Worm (Caenorhabditis elegans) whole organism, mixed stage, embryonic: Measurements from ENCODE around the gene pitr-5.

Source experiments
- ham-2 ChIP-seq: fragments of 200-800 bp; sonication (Bioruptor generic); optimal IDR thresholded peaks from 2 replicates; lab custom pipeline; 2018; ENCODE audit warnings: mild to moderate bottlenecking, missing genetic modification characterization, missing compliant biosample characterization
- nhr-237 ChIP-seq: fragments of 150-350 bp; optimal IDR thresholded peaks from 2 replicates; lab custom pipeline; 2014; ENCODE audit warnings: missing biosample characterization, missing genetic modification characterization
- pha-4 ChIP-seq: fragments of 150-350 bp; optimal IDR thresholded peaks from 2 replicates; lab custom pipeline; 2018; ENCODE audit warnings: missing biosample characterization, missing genetic modification reagents, missing genetic modification characterization
- sem-2 ChIP-seq: fragments of 200-800 bp; sonication (Bioruptor generic); optimal IDR thresholded peaks from 2 replicates; lab custom pipeline; 2018; ENCODE audit warnings: mild to moderate bottlenecking, missing genetic modification characterization, missing compliant biosample characterization
- sptf-1 ChIP-seq: sonication (generic microtip); optimal IDR thresholded peaks from 2 replicates; lab custom pipeline; 2017; ENCODE audit warnings: mild to moderate bottlenecking, missing genetic modification characterization, moderate library complexity, missing compliant biosample characterization

DNA sequence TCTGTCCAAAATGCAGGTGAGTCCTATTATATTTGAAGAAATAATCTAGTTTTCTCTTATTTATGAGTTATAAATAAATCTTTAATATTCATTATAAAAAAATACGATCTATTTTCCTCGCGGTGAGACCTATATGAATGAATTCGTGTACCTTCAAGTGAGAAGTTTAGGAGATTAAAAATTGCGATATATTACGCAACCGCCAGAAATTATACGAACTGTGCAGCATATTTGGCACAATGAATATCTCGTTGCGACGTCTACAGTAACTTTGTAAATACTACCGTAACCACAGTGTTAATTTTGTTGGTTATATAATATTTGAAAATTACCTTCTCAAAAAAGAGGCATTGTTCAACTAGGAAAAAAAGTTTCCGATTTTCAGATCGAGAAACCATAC, 39.7 kb downstream of the pitr-5 start:
- TF ChIP-seq sem-2 (GFP tag; lab: Kevin White, UChicago) (no peak), nhr-237 (tag; lab: Kevin White, UChicago) (no peak), pha-4 (tag; lab: Kevin White, UChicago) (no peak), ham-2 (GFP tag; lab: Kevin White, UChicago) (no peak), sptf-1 (no peak)
